Fruit fly (Drosophila melanogaster): ENCODE data around the gene CG43317.

DNA sequence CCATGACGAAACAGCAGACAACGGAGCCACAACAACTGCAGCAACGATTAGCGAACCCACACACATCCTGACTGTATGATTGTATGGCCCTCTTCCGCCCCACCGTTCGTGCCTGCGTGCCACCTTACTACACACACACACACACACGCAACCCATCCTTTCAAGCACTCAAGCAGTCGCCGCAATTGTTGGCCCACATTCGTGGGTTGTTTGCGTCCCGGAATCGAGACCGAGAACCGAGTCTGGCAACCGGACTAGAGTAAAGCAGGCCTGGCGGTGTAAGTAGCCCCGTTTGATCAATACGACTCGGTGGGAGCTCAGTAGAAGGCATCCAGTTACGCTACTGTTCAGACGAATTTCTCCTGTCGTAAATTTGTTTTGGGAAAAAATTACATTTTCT lies 12.0 kb upstream of the CG43317 start, which contains the start of gene CG4546:
- no peak for TF ChIP-seq gl (tag; optimal IDR thresholded peaks at IDR 0.05)
- no peak for TF ChIP-seq CG32121 (GFP tag; IDR thresholded peaks at IDR 0.05)
- TF ChIP-seq EcR (GFP tag; optimal IDR thresholded peaks at IDR 0.05), result no peak
- no peak for TF ChIP-seq CG13204 (GFP tag; optimal IDR thresholded peaks at IDR 0.05)
- no peak for TF ChIP-seq rn (GFP tag; IDR thresholded peaks at IDR 0.05)
- TF ChIP-seq D1 (tag; optimal IDR thresholded peaks at IDR 0.05), result no peak
- TF ChIP-seq CG14655 (GFP tag; optimal IDR thresholded peaks at IDR 0.05), result no peak
- TF ChIP-seq CG4496 (GFP tag; IDR thresholded peaks at IDR 0.05), result 0 out of 3 replicates have a peak, but pooled peaks have one; percentile 23
- TF ChIP-seq CG9948 (tag; optimal IDR thresholded peaks at IDR 0.05), result no peak
- TF ChIP-seq CG8159 (tag; optimal IDR thresholded peaks at IDR 0.05), result no peak
- TF ChIP-seq Pif1A (GFP tag; optimal IDR thresholded peaks at IDR 0.05), result no peak
- no peak for TF ChIP-seq CG15710 (tag; optimal IDR thresholded peaks at IDR 0.05)

Data from whole organism, pupa.